Fruit fly (Drosophila melanogaster) S2 (cell line): ENCODE results near the gene CG11563.

Source experiments
- CG8478 ChIP-seq: fragments of >200 bp; optimal IDR thresholded peaks from 2 replicates; lab custom pipeline; 2018
- CTCF ChIP-seq, 2 experiments: fragments of >200 bp; optimal IDR thresholded peaks; 2 replicates each; lab custom pipeline; 2018

CG11563 gene

DNA sequence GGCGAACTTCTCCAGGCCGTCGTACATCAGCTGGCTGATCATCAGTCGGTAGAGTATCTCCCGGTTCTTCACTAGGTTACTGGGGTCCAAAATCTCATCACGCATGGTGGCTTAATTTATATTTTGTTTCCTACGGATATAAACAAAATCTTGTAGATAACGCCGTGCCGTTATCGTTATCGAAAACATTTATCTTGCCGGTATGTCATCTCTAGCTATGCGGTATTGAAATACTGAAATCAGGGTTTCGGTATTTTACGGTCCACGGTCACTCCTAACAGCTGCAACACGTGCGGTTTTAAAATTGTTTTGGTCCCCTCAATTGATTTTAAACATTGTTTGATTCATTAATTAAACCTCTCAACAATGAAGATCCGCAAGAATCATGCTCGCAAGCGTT, at the start of gene CG11563, which contains the start of gene CstF50:
Gene CG11563, plus strand, starts transcription at position 260 of the 400 bp plus-strand sequence.
Gene CstF50, minus strand, starts transcription at position 188 of the 400 bp plus-strand sequence.
- no peak for TF ChIP-seq CTCF (optimal IDR thresholded peaks at IDR 0.05; lab: Kevin White, UChicago)
- TF ChIP-seq CG8478 (lab: Kevin White, UChicago) = no peak

DNA sequence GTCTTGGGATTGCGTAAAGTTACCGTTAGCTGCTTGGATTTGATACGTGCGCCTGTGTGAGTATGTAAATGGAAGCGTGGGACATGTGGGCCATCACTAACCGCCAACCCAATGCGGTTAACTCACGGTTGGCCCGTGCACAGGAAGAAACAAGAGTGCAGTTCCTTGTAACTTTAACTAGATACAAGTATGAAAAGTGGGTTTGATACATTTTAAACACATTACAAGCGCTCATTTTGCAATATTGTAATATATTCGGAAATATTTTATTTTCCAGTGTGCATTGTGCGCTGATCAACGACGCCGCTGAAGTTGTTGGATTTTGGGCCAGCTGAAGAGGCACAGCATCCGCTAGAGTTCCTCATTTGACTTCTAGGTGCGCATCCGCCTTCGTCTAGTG, 49.1 kb upstream of the CG11563 start:
- TF ChIP-seq CG8478 (lab: Kevin White, UChicago) (no peak), CTCF (optimal IDR thresholded peaks at IDR 0.05; lab: Kevin White, UChicago) (no peak)

DNA sequence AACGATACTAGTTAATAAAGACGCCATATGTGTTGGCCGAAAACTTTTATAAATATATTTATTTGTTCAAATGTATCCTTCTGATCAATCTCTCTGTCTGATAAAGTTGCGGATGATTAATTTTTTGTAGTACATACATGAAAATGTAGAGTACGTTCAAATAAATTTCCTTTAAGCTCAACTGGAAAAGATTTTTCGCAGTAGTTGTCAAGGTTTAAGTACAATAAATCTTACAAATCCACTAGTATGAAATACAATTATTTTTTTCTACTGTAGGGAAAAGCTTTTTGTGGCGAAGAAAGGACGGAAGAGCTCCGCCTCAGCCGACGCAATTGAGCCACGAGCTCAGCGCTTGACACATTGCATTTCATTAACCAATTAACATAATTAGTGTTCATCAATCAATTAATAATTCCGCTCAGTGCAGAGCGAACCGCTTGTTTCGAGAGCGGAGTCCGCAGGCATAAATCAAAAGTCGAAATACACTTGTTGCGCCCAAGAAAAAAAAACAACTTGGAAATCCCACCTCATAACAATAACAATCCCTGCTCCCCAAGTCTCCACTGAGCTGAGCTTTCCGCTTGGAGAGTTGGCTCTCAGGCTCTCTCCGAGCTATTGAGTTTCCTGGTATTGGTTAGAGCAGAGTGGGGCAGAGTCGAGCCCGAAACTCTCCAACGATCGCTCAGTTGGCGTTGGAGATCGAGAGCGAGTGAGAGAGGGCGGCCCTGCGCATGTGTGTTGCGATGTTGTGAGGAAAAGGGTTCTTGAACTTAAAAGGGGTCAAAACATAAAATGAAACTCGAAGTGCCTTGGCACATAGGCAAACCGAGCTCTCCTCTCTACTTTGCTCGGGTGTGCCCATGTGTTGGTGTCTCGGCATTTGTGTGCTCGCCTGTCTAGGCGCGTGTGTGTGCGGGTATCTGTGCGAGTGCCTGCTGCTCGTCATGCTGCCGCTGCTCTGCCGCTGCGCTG, 47.9 kb upstream of the CG11563 start:
- no peak for TF ChIP-seq CTCF (optimal IDR thresholded peaks at IDR 0.05; lab: Kevin White, UChicago)
- no peak for TF ChIP-seq CG8478 (lab: Kevin White, UChicago)

DNA sequence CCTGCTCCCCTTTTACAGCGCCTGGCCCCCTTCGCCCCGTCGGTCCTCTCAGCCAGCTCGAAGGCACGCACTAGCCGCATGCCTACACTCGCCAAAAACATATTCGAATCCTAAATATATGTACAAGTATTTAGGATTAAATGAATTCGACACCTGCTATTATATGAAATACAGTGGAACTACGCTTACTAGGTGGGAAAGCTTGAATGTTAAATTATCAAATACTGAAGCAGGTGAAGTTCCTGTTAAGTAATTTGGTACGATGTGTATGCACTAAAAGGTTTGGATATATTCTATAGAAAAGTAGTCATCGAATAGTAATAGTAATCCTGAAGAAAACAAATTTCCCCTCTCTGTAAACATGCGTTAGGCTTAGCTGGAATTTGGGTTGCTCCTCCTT, 47.1 kb upstream of the CG11563 start:
- TF ChIP-seq CTCF (optimal IDR thresholded peaks at IDR 0.05; lab: Kevin White, UChicago) (no peak), CG8478 (lab: Kevin White, UChicago) (no peak)

DNA sequence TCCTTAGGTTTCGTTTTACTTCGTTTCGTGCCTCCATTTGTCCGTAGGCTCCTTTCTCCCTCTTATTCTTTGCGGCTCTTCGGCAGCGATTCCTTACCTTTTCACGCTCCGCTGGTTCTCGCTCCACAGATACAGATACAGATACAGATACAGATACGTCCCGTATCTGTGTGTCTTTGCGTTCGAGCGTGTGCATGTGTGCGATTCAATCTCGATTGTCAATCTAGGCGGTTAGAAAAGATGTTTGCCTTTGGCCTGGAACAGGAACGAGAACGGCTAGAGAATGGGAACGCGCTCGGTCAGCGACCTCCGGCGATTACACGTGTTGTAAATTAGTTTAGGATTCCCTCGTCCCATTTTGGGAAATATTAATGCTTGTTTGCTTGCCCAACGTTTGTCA, 46.4 kb upstream of the CG11563 start:
- TF ChIP-seq CG8478 (lab: Kevin White, UChicago) (no peak), CTCF (optimal IDR thresholded peaks at IDR 0.05; lab: Kevin White, UChicago) (no peak)

DNA sequence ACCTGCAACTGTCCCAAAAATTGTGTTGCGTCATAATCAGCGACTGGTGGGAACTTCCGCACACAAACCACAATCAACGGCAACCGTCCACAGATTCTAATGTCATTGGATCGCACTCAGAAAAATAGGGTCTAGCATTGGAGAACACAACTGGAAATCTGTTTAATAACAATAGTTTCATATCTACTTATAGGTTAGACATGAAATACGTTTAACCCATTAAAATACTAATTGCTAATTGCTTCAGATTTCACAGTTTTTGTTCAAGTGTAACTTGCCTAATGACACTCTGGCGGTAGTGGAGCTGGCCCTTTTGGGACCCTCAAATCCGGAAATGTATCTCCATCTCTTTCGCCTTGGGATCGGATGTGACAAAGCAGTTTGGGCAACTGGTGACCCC, 40.2 kb upstream of the CG11563 start:
- no peak for TF ChIP-seq CTCF (optimal IDR thresholded peaks at IDR 0.05; lab: Kevin White, UChicago)
- no peak for TF ChIP-seq CG8478 (lab: Kevin White, UChicago)

DNA sequence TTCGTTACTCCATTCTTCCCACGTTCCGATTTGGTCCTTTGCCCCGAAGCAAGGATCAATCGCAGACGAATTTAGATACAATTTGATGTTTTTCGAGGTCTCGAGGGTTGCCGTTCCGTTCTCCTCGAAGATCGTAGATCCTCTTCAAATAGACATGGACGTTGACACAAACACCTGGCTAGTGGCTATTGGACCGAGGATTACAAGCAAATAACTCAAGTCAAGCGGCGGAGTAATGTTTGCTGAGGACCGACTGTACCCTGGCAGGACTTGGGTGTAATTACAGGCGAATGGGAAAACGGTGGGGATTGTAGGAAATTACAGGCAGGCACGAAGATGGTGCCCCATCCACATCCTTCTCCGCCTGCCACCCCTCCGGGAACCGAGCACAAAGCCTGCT, 39.2 kb upstream of the CG11563 start:
- TF ChIP-seq CG8478 (lab: Kevin White, UChicago) = no peak
- no peak for TF ChIP-seq CTCF (optimal IDR thresholded peaks at IDR 0.05; lab: Kevin White, UChicago)

DNA sequence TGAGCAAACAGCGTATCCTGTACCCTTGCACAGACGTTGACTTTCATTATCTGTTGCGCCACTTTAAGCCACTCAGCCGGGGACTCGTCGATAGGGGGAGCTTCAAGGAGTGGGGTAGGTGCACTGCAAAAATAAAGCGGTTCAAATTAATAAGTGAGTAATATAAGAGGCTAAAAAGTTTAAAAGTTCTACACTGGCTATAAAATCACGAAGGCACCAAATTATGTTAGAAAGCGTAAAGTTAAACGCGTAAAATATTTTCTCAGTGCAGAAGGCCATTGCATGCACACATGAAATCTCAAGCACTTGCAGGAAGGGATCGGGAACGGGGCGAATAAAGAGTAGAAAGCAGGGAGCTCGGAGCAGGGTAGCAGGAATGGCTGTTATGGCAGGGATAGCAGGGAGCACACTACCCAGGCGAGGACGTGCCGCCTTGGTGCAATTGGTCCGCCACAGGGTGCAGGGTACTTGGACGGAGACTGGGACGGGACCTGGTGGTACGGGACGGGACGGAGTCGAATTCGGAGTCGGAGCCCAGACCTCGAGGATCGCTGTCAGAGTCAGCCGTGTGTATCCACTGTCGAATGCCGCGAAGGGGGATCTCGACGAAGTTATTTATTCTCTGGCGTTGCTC, 38.6 kb upstream of the CG11563 start:
- TF ChIP-seq CG8478 (lab: Kevin White, UChicago) (no peak), CTCF (optimal IDR thresholded peaks at IDR 0.05; lab: Kevin White, UChicago) (no peak)

DNA sequence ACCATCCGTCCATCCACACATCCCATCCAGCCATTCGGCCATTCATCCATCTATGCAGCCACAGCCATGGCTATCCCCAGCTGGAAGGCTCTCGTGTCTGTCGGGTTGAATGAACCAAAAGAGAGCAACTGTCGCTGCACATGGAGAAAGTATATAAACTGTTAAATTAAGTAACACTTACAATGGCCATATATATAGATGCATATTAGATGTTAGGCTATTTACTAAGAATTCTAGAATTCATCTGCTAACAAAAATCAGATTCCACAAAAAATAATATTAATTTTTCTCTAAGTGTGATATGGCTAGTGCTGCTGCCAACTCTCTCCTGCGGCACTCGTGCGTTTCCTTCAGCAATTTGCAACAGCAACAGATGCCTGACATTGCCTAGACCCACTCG, 36.6 kb upstream of the CG11563 start:
- TF ChIP-seq CTCF (optimal IDR thresholded peaks at IDR 0.05; lab: Kevin White, UChicago) = no peak
- TF ChIP-seq CG8478 (lab: Kevin White, UChicago) = no peak

DNA sequence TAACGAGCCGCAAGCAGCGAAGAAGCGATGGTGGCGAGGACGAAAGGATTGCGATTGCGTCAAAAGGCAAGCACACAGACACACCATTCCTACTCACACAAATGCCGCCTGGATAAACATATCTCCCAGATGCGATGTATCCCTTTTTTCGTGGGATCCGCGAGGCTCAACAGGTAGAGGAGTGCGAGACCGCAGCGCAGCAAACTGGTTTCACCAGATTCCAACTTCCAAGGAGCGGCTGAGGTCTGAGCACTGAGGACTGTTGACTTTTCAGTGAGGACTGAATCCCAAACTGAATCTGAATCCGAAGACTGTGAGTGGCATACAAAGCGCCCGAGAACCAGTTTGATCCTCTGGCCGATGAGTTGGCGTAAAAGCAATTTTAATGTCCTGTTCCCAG, 34.9 kb upstream of the CG11563 start:
- TF ChIP-seq CTCF (optimal IDR thresholded peaks at IDR 0.05; lab: Kevin White, UChicago) = no peak
- no peak for TF ChIP-seq CG8478 (lab: Kevin White, UChicago)

DNA sequence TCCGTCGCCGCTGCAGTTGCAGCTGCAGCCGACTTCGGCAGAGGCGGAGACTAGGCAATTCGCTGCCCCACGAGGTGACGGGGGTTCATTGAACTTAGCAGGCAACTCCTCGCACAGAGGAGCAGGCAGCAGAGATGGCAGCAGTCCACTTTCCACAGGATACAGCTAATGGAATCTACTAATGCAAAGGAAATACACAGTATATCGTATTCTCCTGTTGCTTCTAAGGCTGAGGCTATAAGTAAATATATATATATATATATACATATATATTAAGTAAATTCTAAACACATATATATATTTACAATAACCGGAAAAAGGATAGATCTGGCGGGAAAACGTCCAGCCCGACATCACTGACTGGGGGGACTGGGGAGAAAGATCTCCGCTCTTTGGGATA, 33.5 kb upstream of the CG11563 start:
- TF ChIP-seq CTCF (optimal IDR thresholded peaks at IDR 0.05; lab: Kevin White, UChicago) (no peak), CG8478 (lab: Kevin White, UChicago) (no peak)

DNA sequence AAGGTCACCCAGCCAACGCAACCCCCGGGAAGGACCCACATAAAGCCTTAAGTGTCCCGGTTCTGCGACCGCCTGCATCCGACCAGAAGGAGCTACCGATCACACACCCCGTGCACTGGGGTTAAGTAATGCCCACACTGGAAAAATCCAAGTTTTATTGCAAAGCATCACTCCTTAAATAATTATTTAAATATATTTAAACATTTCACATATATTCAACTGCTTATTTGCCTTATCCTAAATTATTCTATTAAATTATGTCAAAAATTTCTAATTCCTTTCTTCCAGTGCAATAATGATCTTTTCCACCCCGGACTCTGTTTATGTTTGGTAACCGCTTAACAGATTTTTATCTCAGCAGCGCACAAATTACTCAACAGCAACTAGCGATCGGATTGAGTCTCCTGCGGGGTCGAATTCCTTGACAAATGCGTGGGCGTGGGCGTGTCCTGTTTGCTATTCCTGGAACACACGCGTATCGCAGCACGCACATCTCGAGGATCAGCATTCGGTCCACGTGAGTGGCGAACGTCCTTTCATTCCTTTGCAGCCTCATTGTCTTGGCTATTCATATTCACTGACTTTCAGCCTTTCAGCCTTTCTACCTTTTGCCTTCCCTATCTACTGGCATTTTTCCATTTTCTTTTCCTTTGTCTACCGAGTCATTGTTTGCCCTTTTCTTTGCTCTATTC, 32.2 kb upstream of the CG11563 start:
- TF ChIP-seq CTCF (optimal IDR thresholded peaks at IDR 0.05; lab: Kevin White, UChicago) = no peak
- TF ChIP-seq CG8478 (lab: Kevin White, UChicago) = no peak

DNA sequence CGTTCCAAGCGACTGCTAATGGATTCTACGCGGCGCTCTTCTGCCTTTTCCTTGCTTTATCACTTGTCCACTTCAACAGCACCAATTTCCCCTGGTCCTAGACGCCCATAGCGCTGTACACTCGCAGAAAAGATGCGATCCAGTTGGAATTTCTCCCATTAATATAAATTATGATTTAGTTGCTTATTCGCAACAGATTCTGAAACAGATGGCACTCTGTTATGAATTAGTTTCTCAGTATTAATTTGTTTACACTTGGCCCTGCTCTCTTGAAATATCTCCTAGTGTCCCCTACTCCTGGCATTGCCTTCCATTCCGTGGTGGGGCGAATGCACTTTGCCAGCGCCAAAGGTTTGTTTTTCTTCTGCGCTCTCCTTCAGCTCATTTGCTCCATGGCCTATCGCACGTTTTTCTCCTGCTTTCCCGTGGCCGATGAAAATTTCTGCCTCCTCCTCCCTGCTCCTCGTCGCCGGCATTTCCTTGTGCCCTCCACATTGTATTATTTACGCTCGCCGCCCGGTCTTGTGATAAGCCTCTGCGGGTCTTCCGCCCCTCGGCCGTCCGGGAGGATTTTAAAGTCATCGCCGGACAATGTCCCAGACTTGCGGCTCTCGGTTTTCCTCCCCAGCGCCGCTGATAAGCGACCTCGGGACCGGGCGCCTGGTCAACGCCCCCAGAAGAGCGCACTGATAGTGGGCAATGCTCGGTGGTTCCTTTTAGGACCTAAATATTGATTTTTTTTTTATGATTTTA, 30.5 kb upstream of the CG11563 start:
- TF ChIP-seq CTCF (optimal IDR thresholded peaks at IDR 0.05; lab: Kevin White, UChicago) (no peak), CG8478 (lab: Kevin White, UChicago) (no peak)

DNA sequence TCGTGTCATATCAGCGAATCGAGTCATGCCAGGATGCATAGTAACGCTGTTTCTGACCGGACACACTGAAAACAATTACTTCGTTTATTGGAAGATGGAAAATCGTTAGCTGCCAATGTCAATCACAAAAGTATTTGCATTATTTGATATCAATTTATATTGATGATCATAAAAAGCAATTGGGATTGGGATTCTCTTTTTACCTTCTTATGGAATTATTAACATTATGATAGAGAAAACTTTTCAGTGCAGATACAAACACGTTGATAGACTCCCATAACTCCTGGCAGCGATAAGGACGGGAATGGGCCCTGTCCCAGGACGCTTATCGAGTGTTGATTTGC, 30.0 kb upstream of the CG11563 start:
- TF ChIP-seq CG8478 (lab: Kevin White, UChicago) (no peak), CTCF (optimal IDR thresholded peaks at IDR 0.05; lab: Kevin White, UChicago) (no peak)
